Worm (Caenorhabditis elegans) whole organism, L4 larva: ENCODE results near the gene ergo-1.

Source experiments
- T26A8.4 ChIP-seq: fragments of 200-800 bp; sonication (Bioruptor generic); IDR thresholded peaks from 2 replicates; pipeline ENCODE4 v1.3.6; 2022; ENCODE audit warnings: missing genetic modification characterization, missing compliant biosample characterization
- aha-1 ChIP-seq: fragments of 150-350 bp; peaks from one replicate; lab custom pipeline; 2014; ENCODE audit warnings: missing biosample characterization, missing genetic modification characterization
- ceh-20 ChIP-seq: fragments of 200-800 bp; sonication (Bioruptor generic); IDR thresholded peaks from 2 replicates; pipeline ENCODE4 v1.3.6; 2022; ENCODE audit warnings: missing genetic modification reagents, missing genetic modification characterization, missing compliant biosample characterization
- ceh-82 ChIP-seq: sonication (generic microtip); optimal IDR thresholded peaks from 2 replicates; lab custom pipeline; 2017; ENCODE audit warnings: missing biosample characterization, missing genetic modification characterization
- ctbp-1 ChIP-seq: fragments of 200-800 bp; sonication (Bioruptor generic); IDR thresholded peaks from 2 replicates; pipeline ENCODE4 v1.3.6; 2022; ENCODE audit warnings: missing genetic modification reagents, missing genetic modification characterization, missing compliant biosample characterization
- daf-12 ChIP-seq: fragments of 150-350 bp; optimal IDR thresholded peaks from 2 replicates; lab custom pipeline; 2014; ENCODE audit warnings: missing biosample characterization, missing genetic modification reagents, missing genetic modification characterization
- duxl-1 ChIP-seq: sonication (generic microtip); optimal IDR thresholded peaks from 2 replicates; lab custom pipeline; 2016; ENCODE audit warnings: mild to moderate bottlenecking, missing genetic modification characterization, moderate library complexity, missing compliant biosample characterization; ENCODE audit not compliant: poor library complexity
- dve-1 ChIP-seq: sonication (generic microtip); optimal IDR thresholded peaks from 2 replicates; lab custom pipeline; 2017; ENCODE audit warnings: antibody characterized with exemption, mild to moderate bottlenecking, missing genetic modification characterization, missing compliant biosample characterization; ENCODE audit not compliant: insufficient read depth
- egl-43 ChIP-seq: fragments of 200-800 bp; sonication (Bioruptor generic); IDR thresholded peaks from 2 replicates; pipeline ENCODE4 v1.3.6; 2022; ENCODE audit warnings: missing genetic modification reagents, missing genetic modification characterization, missing compliant biosample characterization
- fkh-10 ChIP-seq: fragments of 150-350 bp; optimal IDR thresholded peaks from 2 replicates; lab custom pipeline; 2014; ENCODE audit warnings: missing biosample characterization, missing genetic modification reagents, missing genetic modification characterization
- hlh-11 ChIP-seq: fragments of 200-800 bp; sonication (Bioruptor generic); optimal IDR thresholded peaks from 2 replicates; lab custom pipeline; 2018; ENCODE audit warnings: mild to moderate bottlenecking, missing genetic modification characterization, missing compliant biosample characterization
- hlh-30 ChIP-seq: sonication (generic microtip); optimal IDR thresholded peaks from 2 replicates; lab custom pipeline; 2017; ENCODE audit warnings: antibody characterized with exemption, mild to moderate bottlenecking, missing genetic modification characterization, missing compliant biosample characterization; ENCODE audit not compliant: insufficient read depth
- hmg-1.1 ChIP-seq: fragments of 200-800 bp; sonication (Bioruptor generic); IDR thresholded peaks from 2 replicates; pipeline ENCODE4 v1.3.6; 2022; ENCODE audit warnings: missing genetic modification reagents, missing genetic modification characterization, missing compliant biosample characterization
- jun-1 ChIP-seq: fragments of 150-350 bp; optimal IDR thresholded peaks from 2 replicates; lab custom pipeline; 2014; ENCODE audit warnings: missing biosample characterization, missing genetic modification reagents, missing genetic modification characterization
- lin-15B ChIP-seq: fragments of 150-350 bp; sonication (generic microtip); optimal IDR thresholded peaks from 3 replicates; lab custom pipeline; 2014; ENCODE audit warnings: missing biosample characterization, missing genetic modification characterization
- lin-29 ChIP-seq: fragments of 200-800 bp; sonication (Bioruptor generic); IDR thresholded peaks from 2 replicates; pipeline ENCODE4 v1.3.6; 2022; ENCODE audit warnings: missing genetic modification reagents, missing genetic modification characterization, missing compliant biosample characterization
- lin-39 ChIP-seq: fragments of 150-350 bp; optimal IDR thresholded peaks from 2 replicates; lab custom pipeline; 2014; ENCODE audit warnings: missing biosample characterization, missing genetic modification reagents, missing genetic modification characterization
- lsy-2 ChIP-seq, 2 experiments: fragments of 150-350 bp in 1 of 2; sonication (generic microtip) in 1 of 2; optimal IDR thresholded peaks; 2 replicates each; lab custom pipeline; 2014 to 2017; ENCODE audit warnings: missing biosample characterization in 2 of 2, missing genetic modification characterization in 2 of 2
- madf-5 ChIP-seq, 2 experiments: fragments of 200-800 bp; sonication (Bioruptor generic); IDR thresholded peaks; 2 replicates each; pipeline ENCODE4 v1.3.6; 2022; ENCODE audit warnings: missing compliant biosample characterization in 2 of 2, missing genetic modification characterization in 2 of 2
- mdl-1 ChIP-seq, 2 experiments: fragments of 150-350 bp in 1 of 2; sonication (generic microtip) in 1 of 2; optimal IDR thresholded peaks; 2 replicates each; lab custom pipeline; 2014 to 2017; ENCODE audit warnings: missing biosample characterization in 2 of 2, missing genetic modification characterization in 2 of 2
- mdt-29 ChIP-seq: fragments of 200-800 bp; sonication (Bioruptor generic); IDR thresholded peaks from 2 replicates; pipeline ENCODE4 v1.3.6; 2022; ENCODE audit warnings: missing genetic modification reagents, missing genetic modification characterization, missing compliant biosample characterization
- mep-1 ChIP-seq: fragments of 150-350 bp; sonication (generic microtip); optimal IDR thresholded peaks from 3 replicates; lab custom pipeline; 2014; ENCODE audit warnings: missing biosample characterization, missing genetic modification characterization
- mes-2 ChIP-seq: sonication (generic microtip); optimal IDR thresholded peaks from 2 replicates; lab custom pipeline; 2016; ENCODE audit warnings: missing genotype, mild to moderate bottlenecking, missing genetic modification characterization, missing compliant biosample characterization; ENCODE audit not compliant: poor library complexity, severe bottlenecking
- mxl-3 ChIP-seq: fragments of 200-800 bp; sonication (Bioruptor generic); optimal IDR thresholded peaks from 2 replicates; lab custom pipeline; 2018; ENCODE audit warnings: mild to moderate bottlenecking, missing genetic modification characterization, missing compliant biosample characterization
- nhr-102 ChIP-seq: sonication (generic microtip); optimal IDR thresholded peaks from 2 replicates; lab custom pipeline; 2016; ENCODE audit warnings: mild to moderate bottlenecking, missing genetic modification characterization, moderate library complexity, missing compliant biosample characterization
- nhr-11 ChIP-seq: fragments of 150-350 bp; optimal IDR thresholded peaks from 2 replicates; lab custom pipeline; 2014; ENCODE audit warnings: missing biosample characterization, missing genetic modification characterization
- nhr-28 ChIP-seq: fragments of 150-350 bp; optimal IDR thresholded peaks from 2 replicates; lab custom pipeline; 2014; ENCODE audit warnings: missing biosample characterization, missing genetic modification characterization
- nhr-41 ChIP-seq: fragments of 200-800 bp; sonication (Bioruptor generic); IDR thresholded peaks from 2 replicates; pipeline ENCODE4 v1.3.6; 2022; ENCODE audit warnings: missing genetic modification reagents, missing genetic modification characterization, missing compliant biosample characterization
- pha-4 ChIP-seq, 2 experiments: fragments of 150-350 bp in 1 of 2; fragments of 200-800 bp in 1 of 2; sonication (Bioruptor generic) in 1 of 2; IDR thresholded peaks in 1 of 2; optimal IDR thresholded peaks in 1 of 2; 2 replicates each; pipeline versions ENCODE4 v1.3.6 to Lab custom; 2014 to 2022; ENCODE audit warnings: missing genetic modification characterization in 2 of 2, missing genetic modification reagents in 2 of 2, missing biosample characterization in 1 of 2, missing compliant biosample characterization in 1 of 2
- set-16 ChIP-seq: fragments of 200-800 bp; sonication (Bioruptor generic); IDR thresholded peaks from 2 replicates; pipeline ENCODE4 v1.3.6; 2022; ENCODE audit warnings: missing genetic modification reagents, missing genetic modification characterization, missing compliant biosample characterization
- skn-1 ChIP-seq: fragments of 150-350 bp; optimal IDR thresholded peaks from 2 replicates; lab custom pipeline; 2014; ENCODE audit warnings: missing biosample characterization, missing genetic modification characterization
- snpc-1.2 ChIP-seq: fragments of 200-800 bp; sonication (Bioruptor generic); IDR thresholded peaks from 2 replicates; pipeline ENCODE4 v1.3.6; 2022; ENCODE audit warnings: missing genetic modification reagents, missing genetic modification characterization, missing compliant biosample characterization
- snpc-4 ChIP-seq: fragments of 150-350 bp; optimal IDR thresholded peaks from 2 replicates; lab custom pipeline; 2014; ENCODE audit warnings: missing biosample characterization, missing genetic modification characterization
- spr-1 ChIP-seq: sonication (generic microtip); optimal IDR thresholded peaks from 2 replicates; lab custom pipeline; 2016; ENCODE audit warnings: mild to moderate bottlenecking, missing genetic modification characterization, missing compliant biosample characterization
- spr-3 ChIP-seq: fragments of 200-800 bp; sonication (Bioruptor generic); optimal IDR thresholded peaks from 2 replicates; lab custom pipeline; 2018; ENCODE audit warnings: mild to moderate bottlenecking, missing genetic modification characterization, missing compliant biosample characterization
- tra-1 ChIP-seq: fragments of 200-800 bp; sonication (Bioruptor generic); IDR thresholded peaks from 2 replicates; pipeline ENCODE4 v1.3.6; 2022; ENCODE audit warnings: missing genetic modification reagents, missing genetic modification characterization, missing compliant biosample characterization
- unc-39 ChIP-seq: sonication (generic microtip); optimal IDR thresholded peaks from 2 replicates; lab custom pipeline; 2017; ENCODE audit warnings: missing biosample characterization, missing genetic modification characterization
- unc-62 ChIP-seq, 3 experiments: fragments of 150-350 bp in 1 of 3; sonication (generic microtip); optimal IDR thresholded peaks in 2 of 3; peaks in 1 of 3; 1 replicate in 1 of 3; 2 replicates in 2 of 3; lab custom pipeline; 2014 to 2017; ENCODE audit warnings: missing biosample characterization in 3 of 3, missing genetic modification characterization in 3 of 3, missing genetic modification reagents in 3 of 3, missing genotype in 1 of 3
- vab-7 ChIP-seq: fragments of 200-800 bp; sonication (Bioruptor generic); IDR thresholded peaks from 2 replicates; pipeline ENCODE4 v1.3.6; 2022; ENCODE audit warnings: missing genetic modification reagents, missing genetic modification characterization, missing compliant biosample characterization

The ergo-1 gene

ce11 chrV:978617-979016 is 30.0 kb upstream of the ergo-1 start:
- TF ChIP-seq mdl-1 (tag; optimal IDR thresholded peaks at IDR 0.05; lab: Kevin White, UChicago) (no peak), aha-1 (tag; lab: Kevin White, UChicago) (peak; percentile 89), tra-1 (GFP tag; lab: Robert Waterston, UW) (no peak), lin-39 (no peak), snpc-1.2 (no peak), mes-2 (no peak)

- TF ChIP-seq dve-1 (tag; lab: Kevin White, UChicago) (peak; percentile 6), mdt-29 (GFP tag; lab: Robert Waterston, UW) (no peak), hmg-1.1 (GFP tag; lab: Robert Waterston, UW) (peak; percentile 51; the same call in 1 of the 2 replicates), T26A8.4 (no peak), ceh-82 (tag; lab: Kevin White, UChicago) (no peak), hlh-11 (peak; percentile 30), set-16 (peak; percentile 75), daf-12 (tag; lab: Kevin White, UChicago) (no peak), madf-5 (GFP tag; IDR thresholded peaks at IDR 0.05; lab: Robert Waterston, UW) (no peak), mep-1 (tag; lab: Kevin White, UChicago) (peak; percentile 58), nhr-11 (tag; lab: Kevin White, UChicago) (peak; percentile 21), nhr-28 (peak; percentile 10), lsy-2 (tag; optimal IDR thresholded peaks at IDR 0.05; lab: Kevin White, UChicago) (peak in 1 of 2 experiments; percentile 53), skn-1 (tag; lab: Kevin White, UChicago) (no peak), duxl-1 (no peak), fkh-10 (peak; percentile 31), vab-7 (GFP tag; lab: Robert Waterston, UW) (no peak), lin-15B (no peak), unc-39 (no peak), ceh-20 (no peak), jun-1 (tag; lab: Kevin White, UChicago) (no peak), spr-1 (tag; lab: Kevin White, UChicago) (no peak), ctbp-1 (peak; percentile 72), tra-1 (GFP tag; lab: Robert Waterston, UW) (peak; percentile 17; the same call in 1 of the 2 replicates), nhr-41 (no peak), pha-4 (GFP tag; IDR thresholded peaks at IDR 0.05; lab: Robert Waterston, UW) (peak; percentile 33; the same call in 1 of the 2 replicates), pha-4 (tag; optimal IDR thresholded peaks at IDR 0.05; lab: Kevin White, UChicago) (no peak), lin-29 (GFP tag; lab: Robert Waterston, UW) (no peak), aha-1 (tag; lab: Kevin White, UChicago) (peak; percentile 95), spr-3 (GFP tag; lab: Kevin White, UChicago) (no peak), nhr-102 (tag; lab: Kevin White, UChicago) (no peak), hlh-30 (tag; lab: Kevin White, UChicago) (peak; percentile 1), unc-62 (GFP tag; optimal IDR thresholded peaks at IDR 0.05 in 1 of 2; lab: Kevin White, UChicago) (peak in 1 of 2 experiments; percentile 92), unc-62 (tag; optimal IDR thresholded peaks at IDR 0.05; lab: Kevin White, UChicago) (no peak), egl-43 (GFP tag; lab: Robert Waterston, UW) (no peak), snpc-4 (tag; lab: Kevin White, UChicago) (no peak), mxl-3 (GFP tag; lab: Kevin White, UChicago) (no peak)
Observed at ce11 chrV:979698-980097, 28.9 kb upstream of the ergo-1 start.
